Worm (Caenorhabditis elegans) whole organism, L4 larva: Measurements from ENCODE around the gene ZK669.2.

Experiments used
- F10B5.3 ChIP-seq: sonication (generic microtip); optimal IDR thresholded peaks from 2 replicates; lab custom pipeline; 2016; ENCODE audit warnings: mild to moderate bottlenecking, missing genetic modification characterization, missing compliant biosample characterization
- T26A8.4 ChIP-seq: fragments of 200-800 bp; sonication (Bioruptor generic); IDR thresholded peaks from 2 replicates; pipeline ENCODE4 v1.3.6; 2022; ENCODE audit warnings: missing genetic modification characterization, missing compliant biosample characterization
- Y105C5A.15 ChIP-seq: fragments of 200-800 bp; sonication (Bioruptor generic); IDR thresholded peaks from 2 replicates; pipeline ENCODE4 v1.3.6; 2022; ENCODE audit warnings: missing genetic modification characterization, missing compliant biosample characterization
- Y48G9A.11 ChIP-seq: fragments of 200-800 bp; sonication (Bioruptor generic); IDR thresholded peaks from 2 replicates; pipeline ENCODE4 v1.3.6; 2022; ENCODE audit warnings: missing genetic modification reagents, missing genetic modification characterization, missing compliant biosample characterization
- Y75B8A.6 ChIP-seq: fragments of 200-800 bp; sonication (Bioruptor generic); IDR thresholded peaks from 2 replicates; pipeline ENCODE4 v1.3.6; 2022; ENCODE audit warnings: missing genetic modification reagents, missing genetic modification characterization, missing compliant biosample characterization
- aly-2 ChIP-seq: sonication (generic microtip); optimal IDR thresholded peaks from 2 replicates; lab custom pipeline; 2018; ENCODE audit warnings: missing biosample characterization, missing genetic modification characterization
- attf-4 ChIP-seq: sonication (generic microtip); optimal IDR thresholded peaks from 3 replicates; lab custom pipeline; 2017; ENCODE audit warnings: missing biosample characterization, missing genetic modification characterization
- ceh-20 ChIP-seq: fragments of 200-800 bp; sonication (Bioruptor generic); IDR thresholded peaks from 2 replicates; pipeline ENCODE4 v1.3.6; 2022; ENCODE audit warnings: missing genetic modification reagents, missing genetic modification characterization, missing compliant biosample characterization
- ceh-28 ChIP-seq: fragments of 150-350 bp; optimal IDR thresholded peaks from 2 replicates; lab custom pipeline; 2014; ENCODE audit warnings: missing biosample characterization, missing genetic modification reagents, missing genetic modification characterization
- ceh-32 ChIP-seq: sonication (generic microtip); optimal IDR thresholded peaks from 2 replicates; lab custom pipeline; 2016; ENCODE audit warnings: mild to moderate bottlenecking, missing genetic modification characterization, missing compliant biosample characterization; ENCODE audit not compliant: poor library complexity
- ceh-44 ChIP-seq: fragments of 200-800 bp; sonication (Bioruptor generic); IDR thresholded peaks from 2 replicates; pipeline ENCODE4 v1.3.6; 2022; ENCODE audit warnings: missing genetic modification reagents, missing genetic modification characterization, missing compliant biosample characterization
- cey-2 ChIP-seq: sonication (generic microtip); optimal IDR thresholded peaks from 3 replicates; lab custom pipeline; 2017; ENCODE audit warnings: missing genetic modification characterization, mild to moderate bottlenecking, missing compliant biosample characterization, antibody characterized with exemption, borderline replicate concordance; ENCODE audit not compliant: insufficient read depth
- daf-12 ChIP-seq: fragments of 150-350 bp; optimal IDR thresholded peaks from 2 replicates; lab custom pipeline; 2014; ENCODE audit warnings: missing biosample characterization, missing genetic modification reagents, missing genetic modification characterization
- daf-19 ChIP-seq: fragments of 200-800 bp; sonication (Bioruptor generic); conservative IDR thresholded peaks from 2 replicates; pipeline ENCODE4 v1.3.6; 2022; ENCODE audit warnings: missing genetic modification characterization, missing compliant biosample characterization
- dpl-1 ChIP-seq: fragments of 150-350 bp; optimal IDR thresholded peaks from 2 replicates; lab custom pipeline; 2014; ENCODE audit warnings: missing biosample characterization, missing genetic modification reagents, missing genetic modification characterization
- duxl-1 ChIP-seq: sonication (generic microtip); optimal IDR thresholded peaks from 2 replicates; lab custom pipeline; 2016; ENCODE audit warnings: mild to moderate bottlenecking, missing genetic modification characterization, moderate library complexity, missing compliant biosample characterization; ENCODE audit not compliant: poor library complexity
- egl-27 ChIP-seq: sonication (generic microtip); optimal IDR thresholded peaks from 3 replicates; lab custom pipeline; 2017; ENCODE audit warnings: missing biosample characterization, missing genetic modification reagents, missing genetic modification characterization
- hlh-30 ChIP-seq: sonication (generic microtip); optimal IDR thresholded peaks from 2 replicates; lab custom pipeline; 2017; ENCODE audit warnings: antibody characterized with exemption, mild to moderate bottlenecking, missing genetic modification characterization, missing compliant biosample characterization; ENCODE audit not compliant: insufficient read depth
- hmg-1.1 ChIP-seq: fragments of 200-800 bp; sonication (Bioruptor generic); IDR thresholded peaks from 2 replicates; pipeline ENCODE4 v1.3.6; 2022; ENCODE audit warnings: missing genetic modification reagents, missing genetic modification characterization, missing compliant biosample characterization
- lsy-2 ChIP-seq, 2 experiments: fragments of 150-350 bp in 1 of 2; sonication (generic microtip) in 1 of 2; optimal IDR thresholded peaks; 2 replicates each; lab custom pipeline; 2014 to 2017; ENCODE audit warnings: missing biosample characterization in 2 of 2, missing genetic modification characterization in 2 of 2
- madf-5 ChIP-seq, 2 experiments: fragments of 200-800 bp; sonication (Bioruptor generic); IDR thresholded peaks; 2 replicates each; pipeline ENCODE4 v1.3.6; 2022; ENCODE audit warnings: missing compliant biosample characterization in 2 of 2, missing genetic modification characterization in 2 of 2
- madf-9 ChIP-seq: fragments of 200-800 bp; sonication (Bioruptor generic); conservative IDR thresholded peaks from 2 replicates; pipeline ENCODE4 v1.3.6; 2022; ENCODE audit warnings: missing genetic modification reagents, missing genetic modification characterization, missing compliant biosample characterization
- mdl-1 ChIP-seq, 2 experiments: fragments of 150-350 bp in 1 of 2; sonication (generic microtip) in 1 of 2; optimal IDR thresholded peaks; 2 replicates each; lab custom pipeline; 2014 to 2017; ENCODE audit warnings: missing biosample characterization in 2 of 2, missing genetic modification characterization in 2 of 2
- mep-1 ChIP-seq: fragments of 150-350 bp; sonication (generic microtip); optimal IDR thresholded peaks from 3 replicates; lab custom pipeline; 2014; ENCODE audit warnings: missing biosample characterization, missing genetic modification characterization
- mes-2 ChIP-seq: sonication (generic microtip); optimal IDR thresholded peaks from 2 replicates; lab custom pipeline; 2016; ENCODE audit warnings: missing genotype, mild to moderate bottlenecking, missing genetic modification characterization, missing compliant biosample characterization; ENCODE audit not compliant: poor library complexity, severe bottlenecking
- mxl-2 ChIP-seq: fragments of 200-800 bp; sonication (Bioruptor generic); conservative IDR thresholded peaks from 2 replicates; pipeline ENCODE4 v1.3.6; 2022; ENCODE audit warnings: missing genetic modification reagents, missing genetic modification characterization, missing compliant biosample characterization
- nhr-102 ChIP-seq: sonication (generic microtip); optimal IDR thresholded peaks from 2 replicates; lab custom pipeline; 2016; ENCODE audit warnings: mild to moderate bottlenecking, missing genetic modification characterization, moderate library complexity, missing compliant biosample characterization
- nhr-111 ChIP-seq: fragments of 200-800 bp; sonication (Bioruptor generic); optimal IDR thresholded peaks from 2 replicates; lab custom pipeline; 2018; ENCODE audit warnings: mild to moderate bottlenecking, missing genetic modification characterization, missing compliant biosample characterization
- nhr-237 ChIP-seq: sonication (generic microtip); optimal IDR thresholded peaks from 2 replicates; lab custom pipeline; 2017; ENCODE audit warnings: missing biosample characterization, missing genetic modification characterization
- nhr-28 ChIP-seq: fragments of 150-350 bp; optimal IDR thresholded peaks from 2 replicates; lab custom pipeline; 2014; ENCODE audit warnings: missing biosample characterization, missing genetic modification characterization
- nhr-6 ChIP-seq: fragments of 150-350 bp; optimal IDR thresholded peaks from 2 replicates; lab custom pipeline; 2014; ENCODE audit warnings: missing biosample characterization, missing genetic modification characterization
- nhr-76 ChIP-seq: fragments of 150-350 bp; optimal IDR thresholded peaks from 2 replicates; lab custom pipeline; 2014; ENCODE audit warnings: missing biosample characterization, missing genetic modification characterization
- nhr-77 ChIP-seq: fragments of 150-350 bp; optimal IDR thresholded peaks from 2 replicates; lab custom pipeline; 2014; ENCODE audit warnings: missing biosample characterization, missing genetic modification characterization
- pha-4 ChIP-seq, 2 experiments: fragments of 150-350 bp in 1 of 2; fragments of 200-800 bp in 1 of 2; sonication (Bioruptor generic) in 1 of 2; IDR thresholded peaks in 1 of 2; optimal IDR thresholded peaks in 1 of 2; 2 replicates each; pipeline versions ENCODE4 v1.3.6 to Lab custom; 2014 to 2022; ENCODE audit warnings: missing genetic modification characterization in 2 of 2, missing genetic modification reagents in 2 of 2, missing biosample characterization in 1 of 2, missing compliant biosample characterization in 1 of 2
- rbr-2 ChIP-seq: sonication (generic microtip); optimal IDR thresholded peaks from 2 replicates; lab custom pipeline; 2016; ENCODE audit warnings: missing genotype, missing genetic modification characterization, missing compliant biosample characterization
- skn-1 ChIP-seq: fragments of 150-350 bp; optimal IDR thresholded peaks from 2 replicates; lab custom pipeline; 2014; ENCODE audit warnings: missing biosample characterization, missing genetic modification characterization
- snpc-1.2 ChIP-seq: fragments of 200-800 bp; sonication (Bioruptor generic); IDR thresholded peaks from 2 replicates; pipeline ENCODE4 v1.3.6; 2022; ENCODE audit warnings: missing genetic modification reagents, missing genetic modification characterization, missing compliant biosample characterization
- snpc-4 ChIP-seq: fragments of 150-350 bp; optimal IDR thresholded peaks from 2 replicates; lab custom pipeline; 2014; ENCODE audit warnings: missing biosample characterization, missing genetic modification characterization
- spr-1 ChIP-seq: sonication (generic microtip); optimal IDR thresholded peaks from 2 replicates; lab custom pipeline; 2016; ENCODE audit warnings: mild to moderate bottlenecking, missing genetic modification characterization, missing compliant biosample characterization
- spr-3 ChIP-seq: fragments of 200-800 bp; sonication (Bioruptor generic); optimal IDR thresholded peaks from 2 replicates; lab custom pipeline; 2018; ENCODE audit warnings: mild to moderate bottlenecking, missing genetic modification characterization, missing compliant biosample characterization
- unc-130 ChIP-seq: sonication (generic microtip); optimal IDR thresholded peaks from 2 replicates; lab custom pipeline; 2016; ENCODE audit warnings: missing genetic modification reagents, missing genetic modification characterization, missing compliant biosample characterization
- unc-39 ChIP-seq: sonication (generic microtip); optimal IDR thresholded peaks from 2 replicates; lab custom pipeline; 2017; ENCODE audit warnings: missing biosample characterization, missing genetic modification characterization
- unc-62 ChIP-seq, 3 experiments: fragments of 150-350 bp in 1 of 3; sonication (generic microtip); optimal IDR thresholded peaks in 2 of 3; peaks in 1 of 3; 1 replicate in 1 of 3; 2 replicates in 2 of 3; lab custom pipeline; 2014 to 2017; ENCODE audit warnings: missing biosample characterization in 3 of 3, missing genetic modification characterization in 3 of 3, missing genetic modification reagents in 3 of 3, missing genotype in 1 of 3
- zip-2 ChIP-seq: fragments of 150-350 bp; optimal IDR thresholded peaks from 2 replicates; lab custom pipeline; 2014; ENCODE audit warnings: missing biosample characterization, missing genetic modification characterization
- ztf-11 ChIP-seq: fragments of 150-350 bp; optimal IDR thresholded peaks from 2 replicates; lab custom pipeline; 2014; ENCODE audit warnings: missing biosample characterization, missing genetic modification characterization
- ztf-7 ChIP-seq: fragments of 150-350 bp; optimal IDR thresholded peaks from 2 replicates; lab custom pipeline; 2014; ENCODE audit warnings: missing biosample characterization, missing genetic modification characterization

ZK669.2 gene

ce11 chrII:7892761-7893272 lies 45.2 kb downstream of the ZK669.2 start, which contains the start of gene ptc-1:
Gene ptc-1, plus strand, starts transcription at chrII:7893222.
- TF ChIP-seq Y48G9A.11 (GFP tag; lab: Robert Waterston, UW), result no peak
- TF ChIP-seq unc-130 (GFP tag; lab: Kevin White, UChicago), result peak; percentile 25

- TF ChIP-seq duxl-1 (tag; lab: Kevin White, UChicago) (no peak), F10B5.3 (tag; lab: Kevin White, UChicago) (no peak), snpc-1.2 (GFP tag; lab: Robert Waterston, UW) (no peak), egl-27 (tag; lab: Kevin White, UChicago) (no peak), daf-19 (GFP tag; lab: Robert Waterston, UW) (peak; percentile 61; the same call in 1 of the 2 replicates), ztf-7 (tag; lab: Kevin White, UChicago) (no peak), mes-2 (tag; lab: Kevin White, UChicago) (peak; percentile 68), spr-1 (tag; lab: Kevin White, UChicago) (no peak), mxl-2 (GFP tag; lab: Robert Waterston, UW) (no peak), nhr-28 (peak; percentile 31), nhr-6 (tag; lab: Kevin White, UChicago) (no peak), skn-1 (tag; lab: Kevin White, UChicago) (no peak), lsy-2 (tag; optimal IDR thresholded peaks at IDR 0.05; lab: Kevin White, UChicago) (peak; percentile 27 to 57), madf-9 (no peak; the same call in 1 of the 2 replicates), daf-12 (no peak), dpl-1 (GFP tag; lab: Kevin White, UChicago) (no peak), snpc-4 (tag; lab: Kevin White, UChicago) (no peak), ceh-32 (no peak), aly-2 (tag; lab: Kevin White, UChicago) (no peak), nhr-76 (tag; lab: Kevin White, UChicago) (no peak), unc-130 (GFP tag; lab: Kevin White, UChicago) (no peak), nhr-111 (GFP tag; lab: Kevin White, UChicago) (no peak), T26A8.4 (GFP tag; lab: Robert Waterston, UW) (no peak; the same call in 1 of the 2 replicates), attf-4 (tag; lab: Kevin White, UChicago) (no peak), ceh-44 (GFP tag; lab: Robert Waterston, UW) (no peak), ztf-11 (tag; lab: Kevin White, UChicago) (no peak), rbr-2 (peak; percentile 68), hlh-30 (tag; lab: Kevin White, UChicago) (peak; percentile 51), mep-1 (tag; lab: Kevin White, UChicago) (peak; percentile 2), unc-39 (tag; lab: Kevin White, UChicago) (no peak), pha-4 (GFP tag; IDR thresholded peaks at IDR 0.05; lab: Robert Waterston, UW) (no peak), pha-4 (tag; optimal IDR thresholded peaks at IDR 0.05; lab: Kevin White, UChicago) (no peak), Y105C5A.15 (GFP tag; lab: Robert Waterston, UW) (no peak), nhr-77 (tag; lab: Kevin White, UChicago) (peak; percentile 14), ceh-20 (GFP tag; lab: Robert Waterston, UW) (no peak), madf-5 (GFP tag; IDR thresholded peaks at IDR 0.05; lab: Robert Waterston, UW) (0 out of 4 replicates have a peak, but pooled peaks of 1 of the 2 experiments have one; percentile 40), mdl-1 (tag; optimal IDR thresholded peaks at IDR 0.05; lab: Kevin White, UChicago) (peak in 1 of 2 experiments; percentile 11), zip-2 (tag; lab: Kevin White, UChicago) (no peak), nhr-237 (no peak), nhr-102 (tag; lab: Kevin White, UChicago) (no peak), hmg-1.1 (GFP tag; lab: Robert Waterston, UW) (peak; percentile 70), spr-3 (GFP tag; lab: Kevin White, UChicago) (no peak), cey-2 (tag; lab: Kevin White, UChicago) (no peak), ceh-28 (tag; lab: Kevin White, UChicago) (no peak), Y75B8A.6 (no peak), unc-62 (GFP tag; optimal IDR thresholded peaks at IDR 0.05 in 1 of 2; lab: Kevin White, UChicago) (peak in 1 of 2 experiments; percentile 24), unc-62 (tag; optimal IDR thresholded peaks at IDR 0.05; lab: Kevin White, UChicago) (no peak)
These were observed 45.9 kb downstream of the ZK669.2 start for ce11 chrII:7891869-7892615.
